Fruit fly (Drosophila melanogaster) whole organism, adult: ENCODE results near the gene CG34292.

Source experiments
- CG11617 ChIP-seq: fragments of 200-800 bp; sonication (Bioruptor generic); optimal IDR thresholded peaks from 2 replicates; lab custom pipeline; 2017; ENCODE audit warnings: mild to moderate bottlenecking, missing biosample characterization, missing genetic modification reagents, missing genetic modification characterization
- CG12768 ChIP-seq: fragments of 200-800 bp; sonication (Bioruptor generic); optimal IDR thresholded peaks from 2 replicates; lab custom pipeline; 2017; ENCODE audit warnings: missing biosample characterization, missing genetic modification characterization, mild to moderate bottlenecking, moderate library complexity, missing genetic modification reagents
- CG14711 ChIP-seq: fragments of 200-800 bp; sonication (Bioruptor generic); optimal IDR thresholded peaks from 2 replicates; lab custom pipeline; 2018; ENCODE audit warnings: missing biosample characterization, mild to moderate bottlenecking, missing genetic modification characterization, moderate library complexity
- CG1620 ChIP-seq: fragments of 200-800 bp; sonication (Bioruptor generic); optimal IDR thresholded peaks from 2 replicates; lab custom pipeline; 2016; ENCODE audit warnings: missing biosample characterization, missing genetic modification characterization
- CG33017 ChIP-seq: fragments of 200-800 bp; sonication (Bioruptor generic); optimal IDR thresholded peaks from 2 replicates; lab custom pipeline; 2018; ENCODE audit warnings: missing biosample characterization, mild to moderate bottlenecking, missing genetic modification characterization, moderate library complexity
- CG5204 ChIP-seq: fragments of 200-800 bp; sonication (Bioruptor generic); optimal IDR thresholded peaks from 2 replicates; lab custom pipeline; 2016; ENCODE audit warnings: missing biosample characterization, missing genetic modification characterization
- CG7045 ChIP-seq: fragments of 200-800 bp; sonication (Bioruptor generic); optimal IDR thresholded peaks from 2 replicates; lab custom pipeline; 2017; ENCODE audit warnings: missing biosample characterization, mild to moderate bottlenecking, missing genetic modification characterization
- CG7101 ChIP-seq: fragments of 200-800 bp; sonication (Bioruptor generic); optimal IDR thresholded peaks from 2 replicates; lab custom pipeline; 2018; ENCODE audit warnings: missing biosample characterization, mild to moderate bottlenecking, missing genetic modification characterization, moderate library complexity
- Clk ChIP-seq: fragments of 200-800 bp; sonication (Bioruptor generic); optimal IDR thresholded peaks from 2 replicates; lab custom pipeline; 2017; ENCODE audit warnings: missing biosample characterization, missing genetic modification characterization
- Crg-1 ChIP-seq: fragments of 200-800 bp; sonication (Bioruptor generic); optimal IDR thresholded peaks from 2 replicates; lab custom pipeline; 2016; ENCODE audit warnings: missing biosample characterization, missing genetic modification characterization
- Hr96 ChIP-seq: fragments of 200-800 bp; sonication (Bioruptor generic); optimal IDR thresholded peaks from 2 replicates; lab custom pipeline; 2016; ENCODE audit warnings: missing biosample characterization, missing genetic modification characterization
- Mnt ChIP-seq: fragments of 200-800 bp; sonication (Bioruptor generic); optimal IDR thresholded peaks from 2 replicates; lab custom pipeline; 2016; ENCODE audit warnings: missing biosample characterization, mild to moderate bottlenecking, missing genetic modification characterization
- bab1 ChIP-seq: fragments of 200-800 bp; sonication (Bioruptor generic); optimal IDR thresholded peaks from 3 replicates; lab custom pipeline; 2019; ENCODE audit warnings: missing biosample characterization, mild to moderate bottlenecking, missing genetic modification characterization, moderate library complexity
- cic ChIP-seq: fragments of 200-800 bp; sonication (Bioruptor generic); optimal IDR thresholded peaks from 2 replicates; lab custom pipeline; 2017; ENCODE audit warnings: missing biosample characterization, mild to moderate bottlenecking, missing genetic modification characterization, moderate library complexity
- cnc ChIP-seq, 2 experiments: fragments of >200 bp; optimal IDR thresholded peaks; 2 replicates each; lab custom pipeline; 2017
- kay ChIP-seq: fragments of 200-800 bp; sonication (Bioruptor generic); peaks from one replicate; lab custom pipeline; 2016; ENCODE audit warnings: missing biosample characterization, missing genetic modification characterization, borderline replicate concordance
- ovo ChIP-seq: fragments of 200-800 bp; sonication (Bioruptor generic); optimal IDR thresholded peaks from 2 replicates; lab custom pipeline; 2016; ENCODE audit warnings: missing biosample characterization, missing genetic modification characterization
- pad ChIP-seq: fragments of 200-800 bp; sonication (Bioruptor generic); optimal IDR thresholded peaks from 3 replicates; lab custom pipeline; 2017; ENCODE audit warnings: missing biosample characterization, missing genetic modification characterization, mild to moderate bottlenecking, moderate library complexity, missing genetic modification reagents
- tj ChIP-seq: fragments of 200-800 bp; sonication (Bioruptor generic); optimal IDR thresholded peaks from 3 replicates; lab custom pipeline; 2017; ENCODE audit warnings: missing biosample characterization, mild to moderate bottlenecking, missing genetic modification characterization, moderate library complexity
- toe ChIP-seq: fragments of 200-800 bp; sonication (Bioruptor generic); optimal IDR thresholded peaks from 2 replicates; lab custom pipeline; 2016; ENCODE audit warnings: missing biosample characterization, missing genetic modification characterization

CG34292 gene

DNA sequence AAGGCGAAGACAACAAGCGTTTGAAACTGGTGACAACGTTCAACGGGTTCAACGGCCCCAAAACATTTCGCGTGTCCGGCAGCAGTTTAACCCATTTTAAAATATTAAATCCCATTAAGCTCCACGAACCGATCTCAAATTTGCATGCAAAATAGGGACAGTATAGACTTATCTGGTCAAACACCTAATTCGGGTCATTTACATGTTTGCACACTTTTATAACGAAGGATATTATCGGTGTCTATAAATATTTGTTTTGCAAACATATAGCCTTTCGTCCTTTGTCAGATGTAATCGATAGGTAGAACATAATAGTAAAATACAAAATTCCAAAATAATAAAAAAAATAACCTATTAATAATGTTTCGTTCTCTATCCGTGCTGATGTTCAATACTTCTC, at the start of gene CG34292:
TSS of gene CG34292 (plus strand) at position 301 of the 400 bp plus-strand sequence.
- no peak for TF ChIP-seq pad (GFP tag; lab: Kevin White, UChicago)

dm6 chr3R:27018187-27018586, 43.8 kb upstream of the CG34292 start, which contains the start of gene CG17192:
TSS of gene CG17192 (minus strand) at chr3R:27018287.
- TF ChIP-seq Hr96 (no peak), cnc (optimal IDR thresholded peaks at IDR 0.05; lab: Kevin White, UChicago) (no peak), ovo (GFP tag; lab: Kevin White, UChicago) (no peak), CG11617 (GFP tag; lab: Kevin White, UChicago) (no peak), Clk (no peak), CG5204 (GFP tag; lab: Kevin White, UChicago) (no peak), bab1 (GFP tag; lab: Kevin White, UChicago) (no peak), kay (no peak), pad (GFP tag; lab: Kevin White, UChicago) (no peak), CG33017 (no peak), CG7045 (GFP tag; lab: Kevin White, UChicago) (no peak), CG14711 (tag; lab: Kevin White, UChicago) (no peak), CG1620 (GFP tag; lab: Kevin White, UChicago) (no peak), Mnt (no peak), cic (GFP tag; lab: Kevin White, UChicago) (no peak), CG12768 (GFP tag; lab: Kevin White, UChicago) (no peak)

- no peak for TF ChIP-seq CG7045 (GFP tag; lab: Kevin White, UChicago)
- TF ChIP-seq CG11617 (GFP tag; lab: Kevin White, UChicago): no peak
Observed at dm6 chr3R:27019701-27020172, 42.3 kb upstream of the CG34292 start, which contains the start of gene CG17191. TSS of gene CG17191 (minus strand) at chr3R:27019751.

DNA sequence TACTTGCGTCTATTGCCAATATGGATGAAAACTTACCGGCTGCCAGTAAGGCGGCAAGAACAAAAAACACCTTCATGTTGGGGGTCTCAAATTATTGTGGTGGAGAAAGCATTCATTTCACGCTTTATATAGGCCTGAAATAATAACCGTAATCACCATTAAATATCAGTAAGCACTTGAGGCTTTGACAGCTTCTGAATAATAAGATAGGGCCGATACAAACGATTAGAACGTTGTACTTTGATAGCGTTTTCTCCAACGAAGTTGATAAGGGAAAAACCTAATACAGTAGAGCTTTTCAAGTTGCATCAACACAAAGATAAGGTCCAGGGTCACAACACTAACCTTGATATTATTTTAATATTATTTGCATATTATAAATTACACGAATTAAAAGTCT, 40.7 kb upstream of the CG34292 start, which contains the start of gene CG6283:
TSS of gene CG6283 (minus strand) at position 101 of the 400 bp plus-strand sequence.
- TF ChIP-seq cnc (optimal IDR thresholded peaks at IDR 0.05; lab: Kevin White, UChicago) (no peak), kay (peak; percentile 28), toe (no peak), Hr96 (no peak), Crg-1 (no peak), bab1 (GFP tag; lab: Kevin White, UChicago) (no peak), CG7101 (tag; lab: Kevin White, UChicago) (no peak), tj (GFP tag; lab: Kevin White, UChicago) (no peak)

- TF ChIP-seq CG7045 (GFP tag; lab: Kevin White, UChicago) (no peak), CG14711 (tag; lab: Kevin White, UChicago) (no peak), tj (GFP tag; lab: Kevin White, UChicago) (no peak), CG33017 (no peak), Mnt (no peak), CG11617 (GFP tag; lab: Kevin White, UChicago) (no peak), pad (GFP tag; lab: Kevin White, UChicago) (no peak), kay (no peak), CG12768 (GFP tag; lab: Kevin White, UChicago) (no peak), Clk (no peak), toe (no peak), CG5204 (GFP tag; lab: Kevin White, UChicago) (no peak), Crg-1 (no peak), bab1 (GFP tag; lab: Kevin White, UChicago) (no peak), Hr96 (no peak), cnc (optimal IDR thresholded peaks at IDR 0.05; lab: Kevin White, UChicago) (no peak), CG1620 (GFP tag; lab: Kevin White, UChicago) (no peak), ovo (GFP tag; lab: Kevin White, UChicago) (no peak), cic (GFP tag; lab: Kevin White, UChicago) (no peak), CG7101 (tag; lab: Kevin White, UChicago) (no peak)
Observed at dm6 chr3R:27023117-27023516, 38.9 kb upstream of the CG34292 start, which contains the start of gene CG6277. TSS of gene CG6277 (minus strand) at chr3R:27023217.

dm6 chr3R:27026009-27026408, 36.0 kb upstream of the CG34292 start, which contains the start of gene CG6271:
TSS of gene CG6271 (minus strand) at chr3R:27026109.
- TF ChIP-seq cnc (optimal IDR thresholded peaks at IDR 0.05; lab: Kevin White, UChicago): no peak

- TF ChIP-seq CG5204 (GFP tag; lab: Kevin White, UChicago) (no peak), cic (GFP tag; lab: Kevin White, UChicago) (no peak), CG33017 (no peak), Crg-1 (no peak), CG7045 (GFP tag; lab: Kevin White, UChicago) (no peak), pad (GFP tag; lab: Kevin White, UChicago) (no peak), bab1 (GFP tag; lab: Kevin White, UChicago) (no peak), CG12768 (GFP tag; lab: Kevin White, UChicago) (no peak), tj (GFP tag; lab: Kevin White, UChicago) (no peak), CG1620 (GFP tag; lab: Kevin White, UChicago) (no peak)
Observed at dm6 chr3R:27033935-27034334, 28.1 kb upstream of the CG34292 start.
